Worm (Caenorhabditis elegans) whole organism, L4/young adult: ENCODE results near the gene C03F11.2.

Experiments used
- W03F9.2 ChIP-seq: fragments of 150-350 bp; optimal IDR thresholded peaks from 2 replicates; lab custom pipeline; 2014; ENCODE audit warnings: missing biosample characterization, missing genetic modification characterization
- dao-5 ChIP-seq: sonication (generic microtip); optimal IDR thresholded peaks from 2 replicates; lab custom pipeline; 2016; ENCODE audit warnings: missing genotype, missing genetic modification characterization, moderate library complexity, missing compliant biosample characterization
- him-1 ChIP-seq: sonication (generic microtip); optimal IDR thresholded peaks from 2 replicates; lab custom pipeline; 2016; ENCODE audit warnings: missing genotype, missing genetic modification reagents, missing genetic modification characterization, missing compliant biosample characterization

C03F11.2 gene

DNA sequence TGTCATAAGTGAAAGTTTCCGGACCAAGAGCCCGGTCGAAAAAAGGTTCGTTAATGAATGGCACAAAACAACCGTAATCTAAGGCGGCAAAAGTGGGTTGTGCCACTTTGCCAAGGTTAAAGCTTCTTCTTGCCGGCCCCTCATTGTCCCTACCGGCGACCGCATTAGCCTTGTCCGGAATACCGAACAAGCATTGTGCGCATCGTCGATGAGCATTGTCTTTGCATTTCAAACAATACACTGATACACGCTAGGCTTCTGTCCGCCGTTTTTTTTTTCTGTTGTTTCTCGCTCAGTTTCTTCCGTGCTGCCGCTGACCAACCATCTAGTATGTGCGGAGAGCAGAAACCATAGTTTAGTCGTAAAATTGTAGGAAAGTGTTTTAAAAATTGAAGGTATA is at the start of gene C03F11.2:
Gene C03F11.2 (minus strand): TSS at position 101 of the 400 bp plus-strand sequence.
- no peak for TF ChIP-seq him-1 (tag; lab: Kevin White, UChicago)
- TF ChIP-seq W03F9.2 (tag; lab: Kevin White, UChicago) = no peak
- TF ChIP-seq dao-5 (tag; lab: Kevin White, UChicago) = no peak

DNA sequence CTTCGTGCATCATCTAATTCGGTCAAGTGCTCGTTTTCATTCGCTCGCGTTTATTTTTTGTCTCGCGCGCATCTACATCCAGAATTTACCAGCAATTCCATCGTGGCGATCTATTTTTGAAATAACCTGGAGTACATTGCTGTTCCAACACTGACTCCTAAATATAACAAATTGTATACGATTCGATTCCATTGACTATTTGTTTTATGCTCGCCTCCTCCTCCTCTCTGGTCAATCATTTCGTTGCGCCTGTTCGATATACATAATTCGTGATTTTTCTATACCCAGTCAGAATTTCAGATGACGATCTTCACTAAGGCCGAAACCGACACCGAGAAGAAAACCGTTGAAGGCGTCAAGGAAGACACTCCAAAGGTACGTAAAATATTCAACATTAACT is 47.7 kb upstream of the C03F11.2 start, which contains the start of gene itm-2:
Gene itm-2 (plus strand): TSS at position 301 of the 400 bp plus-strand sequence.
- TF ChIP-seq dao-5 (tag; lab: Kevin White, UChicago) (no peak), W03F9.2 (tag; lab: Kevin White, UChicago) (no peak), him-1 (tag; lab: Kevin White, UChicago) (no peak)

DNA sequence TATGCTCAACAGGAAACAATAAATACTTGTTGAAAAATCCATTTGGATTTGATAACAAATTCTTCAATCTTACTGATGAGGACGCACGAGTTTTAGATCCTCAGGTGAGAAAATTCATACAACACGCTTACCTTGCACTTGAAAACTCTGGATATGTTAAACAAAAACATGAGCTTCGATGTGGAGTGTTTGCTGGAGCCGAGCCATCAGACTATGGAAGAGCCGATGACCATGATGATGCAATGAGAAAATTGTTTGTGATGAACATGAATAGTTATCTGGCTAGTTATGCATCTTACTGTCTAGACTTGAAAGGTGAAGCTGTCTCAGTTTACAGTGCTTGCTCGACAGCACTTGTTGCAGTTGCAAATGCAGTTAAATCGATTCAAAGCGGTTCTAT is 36.7 kb upstream of the C03F11.2 start:
- TF ChIP-seq him-1 (tag; lab: Kevin White, UChicago) (no peak), W03F9.2 (tag; lab: Kevin White, UChicago) (no peak), dao-5 (tag; lab: Kevin White, UChicago) (no peak)

DNA sequence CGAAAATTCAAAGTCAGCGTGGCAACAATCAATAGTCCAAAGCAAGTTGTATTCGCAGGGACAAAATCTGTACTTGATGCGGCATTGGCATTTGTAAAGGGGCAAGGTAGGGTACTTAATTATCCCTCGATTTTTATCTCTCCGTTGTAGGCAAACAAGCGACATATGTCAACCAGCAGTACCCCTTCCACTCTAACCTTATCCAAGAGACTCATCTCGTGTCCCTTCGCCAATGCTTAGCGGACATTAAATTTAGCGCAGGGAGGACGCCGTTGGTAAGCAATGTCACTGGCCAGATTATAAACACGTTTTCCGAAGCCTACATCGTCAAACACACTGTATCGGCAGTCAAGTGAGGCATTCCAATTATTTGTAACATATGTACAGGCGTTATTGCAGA is 32.1 kb upstream of the C03F11.2 start:
- peak; percentile 93 for TF ChIP-seq dao-5 (tag; lab: Kevin White, UChicago)
- TF ChIP-seq W03F9.2 (tag; lab: Kevin White, UChicago) = no peak
- peak; percentile 98 for TF ChIP-seq him-1 (tag; lab: Kevin White, UChicago)

DNA sequence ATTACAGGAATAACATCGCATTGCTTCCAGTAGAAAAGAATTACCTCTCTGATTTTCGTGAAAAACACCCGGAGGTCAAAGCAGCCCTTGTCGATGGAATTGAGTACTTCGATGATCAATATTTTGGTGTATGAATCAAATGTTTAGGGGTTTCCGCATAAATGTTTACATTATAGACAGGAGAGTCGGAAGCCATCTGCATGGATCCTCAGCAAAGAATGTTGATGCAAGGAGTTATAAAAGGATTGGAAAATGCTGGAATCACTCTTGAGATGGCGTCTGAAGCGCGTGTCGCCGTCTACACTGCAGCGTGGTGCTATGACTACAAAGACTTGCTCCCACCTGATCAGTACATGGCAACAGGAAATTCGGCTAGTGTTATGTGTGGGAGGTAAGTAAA is 17.1 kb upstream of the C03F11.2 start, which contains the start of gene C41A3.2:
Gene C41A3.2 (minus strand): TSS at position 101 of the 400 bp plus-strand sequence.
- TF ChIP-seq W03F9.2 (tag; lab: Kevin White, UChicago) = no peak
- no peak for TF ChIP-seq dao-5 (tag; lab: Kevin White, UChicago)
- TF ChIP-seq him-1 (tag; lab: Kevin White, UChicago) = no peak

DNA sequence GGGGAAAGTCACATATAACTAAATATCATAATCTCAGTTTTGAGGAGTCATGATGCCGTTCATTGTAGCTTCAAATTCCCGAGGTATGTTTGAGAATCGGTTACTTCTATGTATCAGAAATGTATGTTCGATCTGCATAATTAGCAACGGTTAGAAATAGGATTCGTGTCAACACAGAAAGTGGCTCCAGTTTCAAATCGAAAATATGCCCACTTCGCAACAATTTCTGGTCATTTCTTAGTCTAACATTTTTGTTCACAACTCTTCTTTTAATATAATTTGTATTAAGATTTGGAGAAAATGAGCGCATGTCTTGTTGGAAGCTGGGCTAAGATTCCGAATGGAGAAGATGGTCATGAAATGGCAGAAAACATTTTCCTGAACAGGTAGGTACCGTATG is 16.3 kb upstream of the C03F11.2 start, which contains the start of gene pks-1:
Gene pks-1 (plus strand): TSS at position 301 of the 400 bp plus-strand sequence.
- TF ChIP-seq W03F9.2 (tag; lab: Kevin White, UChicago) = no peak
- no peak for TF ChIP-seq dao-5 (tag; lab: Kevin White, UChicago)
- TF ChIP-seq him-1 (tag; lab: Kevin White, UChicago) = no peak

DNA sequence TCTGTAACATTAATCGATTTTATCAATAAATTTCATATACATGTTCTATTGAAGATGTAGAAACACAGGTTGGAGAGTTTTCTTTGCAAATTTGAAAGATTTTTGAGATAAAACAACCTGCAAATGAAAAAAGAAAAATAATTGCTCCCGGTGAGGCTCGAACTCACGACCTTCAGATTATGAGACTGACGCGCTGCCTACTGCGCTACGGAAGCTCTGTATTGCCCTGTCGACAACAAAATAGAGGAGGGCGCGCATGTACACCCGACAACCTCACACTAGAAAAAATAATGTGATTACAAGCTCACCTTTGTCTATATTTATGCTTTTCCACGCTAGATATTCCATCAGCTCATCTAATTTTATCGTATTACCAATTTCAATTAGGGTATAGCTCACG is 10.1 kb upstream of the C03F11.2 start:
- TF ChIP-seq W03F9.2 (tag; lab: Kevin White, UChicago) = no peak
- no peak for TF ChIP-seq him-1 (tag; lab: Kevin White, UChicago)
- no peak for TF ChIP-seq dao-5 (tag; lab: Kevin White, UChicago)

DNA sequence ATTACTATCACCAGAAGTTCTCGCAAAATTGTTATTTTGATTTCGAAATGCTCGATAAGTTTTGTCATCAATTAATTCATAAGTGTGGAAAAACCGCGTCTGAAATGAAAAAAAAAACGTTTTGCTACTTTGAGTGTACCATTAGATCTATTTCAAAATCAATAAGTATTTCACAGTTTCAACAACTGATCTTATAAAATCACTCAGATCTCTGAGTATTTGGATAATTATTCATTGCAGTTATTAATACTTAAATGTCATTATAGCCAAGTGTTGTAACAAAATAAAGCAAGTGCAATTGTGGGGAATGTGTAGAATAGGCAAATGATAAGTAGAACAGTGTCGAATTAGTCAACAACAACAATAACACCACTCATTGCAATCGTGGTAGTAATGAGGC is 9.1 kb upstream of the C03F11.2 start, which contains the start of gene C03F11.4:
Gene C03F11.4 (minus strand): TSS at position 101 of the 400 bp plus-strand sequence.
- TF ChIP-seq dao-5 (tag; lab: Kevin White, UChicago) (no peak), him-1 (tag; lab: Kevin White, UChicago) (no peak), W03F9.2 (tag; lab: Kevin White, UChicago) (no peak)

DNA sequence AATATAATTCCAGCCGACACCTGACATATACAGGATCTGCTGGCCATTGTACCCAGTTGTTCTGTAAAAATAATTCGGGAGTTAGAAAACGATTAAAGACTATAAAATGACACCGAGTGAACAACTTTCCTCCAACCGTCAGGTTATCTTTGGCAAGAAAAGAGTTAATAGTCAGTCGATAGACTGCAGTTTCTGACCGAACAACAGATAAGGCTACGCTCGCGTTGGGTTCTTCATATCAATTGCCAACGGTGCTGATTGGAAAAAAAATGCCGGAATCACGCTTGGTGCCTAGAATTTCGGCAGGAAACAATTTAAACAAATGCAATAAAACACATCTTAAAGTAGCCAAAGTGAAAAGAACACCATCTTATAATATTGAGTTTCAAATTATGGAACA is 3.3 kb upstream of the C03F11.2 start, which contains the start of gene scav-1:
Gene scav-1 (minus strand): TSS at position 61 of the 400 bp plus-strand sequence.
- TF ChIP-seq dao-5 (tag; lab: Kevin White, UChicago) (no peak), him-1 (tag; lab: Kevin White, UChicago) (no peak), W03F9.2 (tag; lab: Kevin White, UChicago) (no peak)

DNA sequence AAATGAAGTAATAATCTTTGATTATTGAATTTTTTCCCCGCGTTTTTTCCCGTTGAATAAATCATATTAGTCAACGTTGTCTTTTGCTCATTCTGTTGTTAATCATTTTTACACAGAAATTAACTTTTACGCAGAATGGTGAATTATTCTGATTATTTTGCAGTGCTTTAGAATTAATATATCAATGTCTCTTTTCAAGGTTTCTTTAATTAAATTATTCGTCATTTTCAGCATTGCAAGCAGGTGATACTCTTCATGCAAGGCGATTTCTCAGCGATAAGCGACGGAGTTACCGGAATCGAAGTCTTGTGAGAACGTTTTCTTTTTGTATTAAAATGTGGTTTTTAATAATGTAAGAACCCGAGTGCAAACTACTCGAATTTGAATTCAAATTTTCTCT is 9.6 kb downstream of the C03F11.2 start:
- no peak for TF ChIP-seq him-1 (tag; lab: Kevin White, UChicago)
- no peak for TF ChIP-seq dao-5 (tag; lab: Kevin White, UChicago)
- no peak for TF ChIP-seq W03F9.2 (tag; lab: Kevin White, UChicago)

DNA sequence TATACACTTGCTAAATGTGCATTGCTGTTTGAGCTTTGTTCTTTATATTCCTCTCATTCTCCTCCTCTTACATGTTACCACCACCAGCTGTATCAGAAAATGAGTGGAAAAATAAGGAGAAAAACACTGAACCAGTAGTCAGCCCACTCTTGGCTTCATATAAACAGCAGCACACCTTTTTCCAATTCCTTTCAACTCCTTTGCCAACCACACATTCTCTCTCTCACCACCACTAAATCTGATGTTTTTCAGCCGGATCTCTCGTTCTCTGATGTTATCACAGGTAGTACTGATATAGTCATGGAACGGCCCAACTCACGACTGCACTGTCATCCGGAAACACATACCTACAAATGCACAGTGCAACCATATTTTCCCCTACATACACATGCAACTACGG is 10.6 kb downstream of the C03F11.2 start, which contains the start of gene kcnl-3:
Gene kcnl-3 (plus strand): TSS at position 301 of the 400 bp plus-strand sequence.
- TF ChIP-seq dao-5 (tag; lab: Kevin White, UChicago) = no peak
- TF ChIP-seq him-1 (tag; lab: Kevin White, UChicago) = no peak
- no peak for TF ChIP-seq W03F9.2 (tag; lab: Kevin White, UChicago)

DNA sequence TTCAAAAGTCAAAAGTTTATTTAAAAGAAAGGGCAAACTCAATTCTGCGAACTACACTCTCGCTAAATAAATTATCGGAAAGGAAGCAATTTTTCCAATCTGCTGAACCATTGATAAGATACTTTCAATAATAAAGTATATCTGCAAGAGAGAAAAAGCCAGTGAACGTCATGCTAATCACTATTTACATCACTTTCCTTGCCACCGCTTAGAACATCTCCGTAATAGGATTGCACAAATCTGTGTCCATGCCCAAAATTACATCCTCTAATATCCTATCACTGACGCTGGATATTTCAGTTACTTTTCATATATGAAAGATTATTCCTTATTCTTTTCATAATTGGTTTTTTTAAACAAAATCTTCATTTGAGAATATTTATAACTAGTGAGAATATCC is 14.4 kb downstream of the C03F11.2 start:
- no peak for TF ChIP-seq dao-5 (tag; lab: Kevin White, UChicago)
- TF ChIP-seq W03F9.2 (tag; lab: Kevin White, UChicago) = no peak
- no peak for TF ChIP-seq him-1 (tag; lab: Kevin White, UChicago)

DNA sequence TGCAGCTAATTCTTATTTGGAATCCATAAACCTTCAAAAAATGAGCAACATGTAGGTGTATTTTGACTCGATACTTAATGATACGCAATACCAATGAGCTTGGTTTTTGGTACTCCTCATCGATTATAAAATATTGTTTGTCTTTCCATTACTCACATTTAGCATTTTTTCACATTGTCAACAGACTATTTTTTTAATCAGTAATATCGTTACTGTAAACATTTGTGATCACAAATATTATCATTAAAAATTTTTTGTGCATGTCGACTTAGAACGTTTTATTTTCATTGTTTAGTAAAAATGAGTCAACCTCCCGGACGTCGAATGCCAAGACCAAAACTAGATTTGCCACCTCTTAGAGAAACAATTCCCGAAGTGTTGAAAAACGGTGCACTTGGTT is 19.9 kb downstream of the C03F11.2 start, which contains the start of gene sek-5:
Gene sek-5 (plus strand): TSS at position 301 of the 400 bp plus-strand sequence.
- TF ChIP-seq W03F9.2 (tag; lab: Kevin White, UChicago) = no peak
- TF ChIP-seq him-1 (tag; lab: Kevin White, UChicago) = no peak
- no peak for TF ChIP-seq dao-5 (tag; lab: Kevin White, UChicago)

DNA sequence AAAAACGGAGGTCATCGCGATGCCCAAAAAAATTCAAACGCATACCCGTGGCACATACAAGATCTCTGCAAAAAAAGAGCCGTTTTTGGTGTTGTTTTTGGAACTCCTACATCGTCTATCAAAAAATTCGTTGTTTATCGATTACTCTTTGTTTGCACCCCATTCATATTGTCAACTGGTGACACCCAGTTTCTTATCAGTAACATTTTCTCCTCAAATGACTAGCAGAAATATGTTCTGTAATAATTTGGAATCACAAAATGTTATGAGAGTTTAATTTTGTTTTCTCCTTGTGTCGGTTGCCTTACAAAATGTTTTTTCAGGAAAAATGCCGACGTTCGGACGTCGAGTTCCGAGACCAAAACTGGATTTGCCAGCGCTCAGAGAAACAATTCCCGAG is 22.5 kb downstream of the C03F11.2 start, which contains the start of gene sek-4:
Gene sek-4 (plus strand): TSS at position 318 of the 400 bp plus-strand sequence.
- TF ChIP-seq dao-5 (tag; lab: Kevin White, UChicago) (no peak), him-1 (tag; lab: Kevin White, UChicago) (no peak), W03F9.2 (tag; lab: Kevin White, UChicago) (no peak)
